Fruit fly (Drosophila melanogaster): Measurements from ENCODE around the gene eIF3e.
A peak's percentile ranks its signal among the peaks of the same experiment; 100 is the strongest.

Gene eIF3e

DNA sequence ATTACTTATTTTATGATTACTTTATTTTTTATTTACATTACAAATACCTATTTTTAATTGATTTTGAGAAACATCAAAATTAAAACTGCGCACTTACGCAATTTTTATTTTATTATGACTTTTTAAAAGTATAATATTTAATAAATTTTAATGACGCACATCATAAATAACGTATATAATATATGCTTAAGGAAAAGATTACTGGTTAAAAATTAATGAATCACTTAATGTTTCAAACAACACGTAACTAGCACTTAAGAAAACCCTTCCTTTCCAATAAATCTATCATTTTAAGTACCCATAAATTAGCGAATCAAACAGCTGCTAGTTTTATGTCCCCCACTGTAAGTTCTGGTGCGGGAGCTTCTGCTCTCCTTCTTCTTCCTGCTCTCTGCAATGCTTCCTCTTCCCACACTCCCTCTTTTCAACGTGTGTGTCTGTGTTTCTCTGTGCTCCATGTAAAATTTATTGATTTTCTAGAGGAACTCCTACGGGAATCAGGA lies 20.1 kb upstream of the eIF3e start (continued):
- peak; percentile 39; the same call in 1 of the 2 replicates for TF ChIP-seq Drgx (GFP tag; IDR thresholded peaks at IDR 0.05)
- no peak for TF ChIP-seq Optix (GFP tag; IDR thresholded peaks at IDR 0.05)
- TF ChIP-seq Antp (GFP tag; optimal IDR thresholded peaks at IDR 0.05), result no peak
- no peak for TF ChIP-seq CG3065 (GFP tag; optimal IDR thresholded peaks at IDR 0.05)
- TF ChIP-seq repo (GFP tag; optimal IDR thresholded peaks at IDR 0.05), result no peak
- TF ChIP-seq CG18262 (tag; optimal IDR thresholded peaks at IDR 0.05), result peak; percentile 89
- TF ChIP-seq otp (GFP tag; IDR thresholded peaks at IDR 0.05), result no peak
- peak; percentile 54 for TF ChIP-seq Ada2b (GFP tag; IDR thresholded peaks at IDR 0.05)
- no peak for TF ChIP-seq ato (GFP tag; IDR thresholded peaks at IDR 0.05; ENCODE audit: partially characterized antibody)
- 0 out of 3 replicates have a peak, but pooled peaks have one; percentile 9 for TF ChIP-seq zfh1 (GFP tag; IDR thresholded peaks at IDR 0.05)
- TF ChIP-seq CG17802 (tag; optimal IDR thresholded peaks at IDR 0.05), result no peak
- no peak for TF ChIP-seq gt (GFP tag; IDR thresholded peaks at IDR 0.05)
- peak; percentile 63 for TF ChIP-seq CG15011 (GFP tag; optimal IDR thresholded peaks at IDR 0.05)
- peak; percentile 31 for TF ChIP-seq CG10274 (GFP tag; optimal IDR thresholded peaks at IDR 0.05)
- no peak for TF ChIP-seq hkb (optimal IDR thresholded peaks at IDR 0.05)
- no peak for TF ChIP-seq hkb (GFP tag; IDR thresholded peaks at IDR 0.05)
- TF ChIP-seq CG12219 (GFP tag; optimal IDR thresholded peaks at IDR 0.05), result peak; percentile 24
- 0 out of 3 replicates have a peak, but pooled peaks have one; percentile 6 for TF ChIP-seq H15 (GFP tag; IDR thresholded peaks at IDR 0.05)
- no peak for TF ChIP-seq slp2 (GFP tag; optimal IDR thresholded peaks at IDR 0.05)
- TF ChIP-seq CG17568 (GFP tag; optimal IDR thresholded peaks at IDR 0.05), result peak; percentile 5
- 0 out of 2 replicates have a peak, but pooled peaks have one; percentile 25 for TF ChIP-seq CG16779 (GFP tag; IDR thresholded peaks at IDR 0.05)
- TF ChIP-seq CG11695 (GFP tag; IDR thresholded peaks at IDR 0.05), result peak; percentile 56; the same call in 2 of the 3 replicates
- TF ChIP-seq YL-1 (GFP tag; optimal IDR thresholded peaks at IDR 0.05), result no peak
- TF ChIP-seq nerfin-1 (tag; optimal IDR thresholded peaks at IDR 0.05), result peak; percentile 36
- 0 out of 3 replicates have a peak, but pooled peaks have one; percentile 12 for TF ChIP-seq Mrtf (GFP tag; IDR thresholded peaks at IDR 0.05)
- TF ChIP-seq Fer1 (GFP tag; optimal IDR thresholded peaks at IDR 0.05), result peak; percentile 55
- TF ChIP-seq kay (GFP tag; optimal IDR thresholded peaks at IDR 0.05), result peak; percentile 41
- no peak for TF ChIP-seq zen (tag; optimal IDR thresholded peaks at IDR 0.05)
- TF ChIP-seq CG17829 (tag; optimal IDR thresholded peaks at IDR 0.05), result peak; percentile 78
- TF ChIP-seq CG10147 (GFP tag; optimal IDR thresholded peaks at IDR 0.05), result peak; percentile 73
- TF ChIP-seq CG4424 (GFP tag; optimal IDR thresholded peaks at IDR 0.05), result peak; percentile 47
- TF ChIP-seq Meics (GFP tag; optimal IDR thresholded peaks at IDR 0.05), result peak; percentile 82
- TF ChIP-seq BtbVII (GFP tag; optimal IDR thresholded peaks at IDR 0.05), result peak; percentile 85
- no peak for TF ChIP-seq CG4360 (GFP tag; IDR thresholded peaks at IDR 0.05)
- TF ChIP-seq insv (GFP tag; optimal IDR thresholded peaks at IDR 0.05), result no peak
- no peak for TF ChIP-seq fd102C (GFP tag; optimal IDR thresholded peaks at IDR 0.05)
- no peak for TF ChIP-seq CG15073 (GFP tag; optimal IDR thresholded peaks at IDR 0.05)
- no peak for TF ChIP-seq bowl (GFP tag; IDR thresholded peaks at IDR 0.05)

DNA sequence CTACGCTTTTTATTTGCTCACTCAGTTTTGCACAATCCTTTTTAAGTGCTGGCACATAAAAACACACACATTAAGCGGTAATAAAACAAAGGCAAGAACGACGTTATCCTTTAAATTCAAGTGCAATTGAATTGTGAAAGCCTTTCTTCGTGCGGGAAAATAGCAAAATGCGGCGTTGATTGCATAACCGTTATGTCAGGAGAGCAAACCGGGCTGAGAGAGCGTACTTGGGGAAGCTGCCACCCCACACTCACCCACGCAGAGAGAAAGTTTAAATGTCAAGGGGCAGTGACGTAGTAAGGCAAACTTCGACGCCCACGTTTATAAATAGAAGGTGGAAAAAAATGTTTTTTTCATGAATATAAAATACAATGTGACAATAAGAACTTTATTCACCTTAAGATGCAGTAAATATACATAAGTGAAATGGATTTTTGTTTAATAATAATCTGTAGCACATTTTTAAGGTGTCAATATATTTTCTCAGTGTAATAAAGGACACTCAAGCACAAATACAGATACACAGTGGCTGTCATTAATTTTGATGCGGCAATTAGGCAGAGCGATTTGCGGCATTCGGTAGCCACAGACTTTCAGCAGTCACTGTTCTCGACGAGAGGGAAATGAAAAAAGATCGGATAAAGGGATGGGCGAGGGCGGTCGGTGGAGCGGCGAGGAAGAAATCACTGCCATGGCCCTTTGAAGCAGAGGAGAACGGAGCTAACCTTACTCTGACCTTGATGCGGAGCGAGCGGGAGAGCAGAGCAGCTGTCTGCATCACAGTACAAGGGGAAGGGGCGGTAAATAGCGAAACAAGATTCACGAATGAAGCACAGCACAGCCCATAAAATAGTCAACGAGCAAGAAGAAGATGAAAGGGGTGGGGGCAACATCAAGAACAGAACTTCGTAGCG lies 19.3 kb upstream of the eIF3e start:
- TF ChIP-seq tin (GFP tag; optimal IDR thresholded peaks at IDR 0.05) (peak; percentile 28), hkb (optimal IDR thresholded peaks at IDR 0.05) (no peak), hkb (GFP tag; IDR thresholded peaks at IDR 0.05) (peak; percentile 31; the same call in 1 of the 2 replicates), odd (GFP tag; optimal IDR thresholded peaks at IDR 0.05) (no peak), bigmax (GFP tag; optimal IDR thresholded peaks at IDR 0.05) (peak; percentile 42), CoRest (tag; optimal IDR thresholded peaks at IDR 0.05) (peak; percentile 29), CG14014 (GFP tag; IDR thresholded peaks at IDR 0.05) (peak; percentile 62; the same call in 1 of the 2 replicates), CG17912 (GFP tag; optimal IDR thresholded peaks at IDR 0.05) (no peak), Hmx (GFP tag; optimal IDR thresholded peaks at IDR 0.05) (peak; percentile 22), ara (GFP tag; IDR thresholded peaks at IDR 0.05) (peak; percentile 42; the same call in 1 of the 2 replicates), pb (GFP tag; optimal IDR thresholded peaks at IDR 0.05) (peak; percentile 1), Ada2b (GFP tag; IDR thresholded peaks at IDR 0.05) (no peak), shn (GFP tag; optimal IDR thresholded peaks at IDR 0.05) (no peak), Eip74EF (GFP tag; optimal IDR thresholded peaks at IDR 0.05) (no peak), CG34422 (GFP tag; IDR thresholded peaks at IDR 0.05) (0 out of 3 replicates have a peak, but pooled peaks have one; percentile 18)
